Worm (Caenorhabditis elegans): ENCODE results near the gene msp-56.

msp-56 gene

ce11 chrIV:9852818-9853466 is 11.6 kb downstream of the msp-56 start:
- TF ChIP-seq W03F9.2 (tag; optimal IDR thresholded peaks at IDR 0.05) (no peak), dao-5 (tag; optimal IDR thresholded peaks at IDR 0.05) (no peak), him-1 (tag; optimal IDR thresholded peaks at IDR 0.05) (no peak)

- no peak for TF ChIP-seq him-1 (tag; optimal IDR thresholded peaks at IDR 0.05)
- TF ChIP-seq dao-5 (tag; optimal IDR thresholded peaks at IDR 0.05) = no peak
- no peak for TF ChIP-seq W03F9.2 (tag; optimal IDR thresholded peaks at IDR 0.05)
Observed at ce11 chrIV:9854952-9855351, 13.6 kb downstream of the msp-56 start.

ce11 chrIV:9855712-9856111 is 14.4 kb downstream of the msp-56 start, which contains the start of gene K07F5.12:
Gene K07F5.12, plus strand, starts transcription at chrIV:9856012.
- TF ChIP-seq him-1 (tag; optimal IDR thresholded peaks at IDR 0.05) (no peak), W03F9.2 (tag; optimal IDR thresholded peaks at IDR 0.05) (no peak), dao-5 (tag; optimal IDR thresholded peaks at IDR 0.05) (no peak)

- no peak for TF ChIP-seq dao-5 (tag; optimal IDR thresholded peaks at IDR 0.05)
- peak; percentile 75 for TF ChIP-seq W03F9.2 (tag; optimal IDR thresholded peaks at IDR 0.05)
Observed at ce11 chrIV:9857952-9858488, 16.7 kb downstream of the msp-56 start, which contains the start of gene npp-1. Gene npp-1, plus strand, starts transcription at chrIV:9858488.

- TF ChIP-seq W03F9.2 (tag; optimal IDR thresholded peaks at IDR 0.05) (no peak), dao-5 (tag; optimal IDR thresholded peaks at IDR 0.05) (no peak), him-1 (tag; optimal IDR thresholded peaks at IDR 0.05) (no peak)
Observed at ce11 chrIV:9858970-9859369, 17.6 kb downstream of the msp-56 start.

ce11 chrIV:9861921-9862320 is 20.6 kb downstream of the msp-56 start, which contains the start of gene K07F5.14:
Gene K07F5.14, plus strand, starts transcription at chrIV:9862221.
- TF ChIP-seq W03F9.2 (tag; optimal IDR thresholded peaks at IDR 0.05) (no peak), dao-5 (tag; optimal IDR thresholded peaks at IDR 0.05) (no peak), him-1 (tag; optimal IDR thresholded peaks at IDR 0.05) (no peak)

ce11 chrIV:9863817-9864216 is 22.5 kb downstream of the msp-56 start, which contains the start of gene K07F5.16:
Gene K07F5.16, plus strand, starts transcription at chrIV:9864117.
- TF ChIP-seq him-1 (tag; optimal IDR thresholded peaks at IDR 0.05) (no peak), dao-5 (tag; optimal IDR thresholded peaks at IDR 0.05) (no peak), W03F9.2 (tag; optimal IDR thresholded peaks at IDR 0.05) (no peak)

- no peak for TF ChIP-seq him-1 (tag; optimal IDR thresholded peaks at IDR 0.05)
- no peak for TF ChIP-seq W03F9.2 (tag; optimal IDR thresholded peaks at IDR 0.05)
- no peak for TF ChIP-seq dao-5 (tag; optimal IDR thresholded peaks at IDR 0.05)
Observed at ce11 chrIV:9864778-9865177, 23.4 kb downstream of the msp-56 start, which contains the start of the genes K07F5.15 and K07F5.22. Gene K07F5.15, plus strand, starts transcription at chrIV:9865078. Gene K07F5.22, plus strand, starts transcription at chrIV:9865078.

ce11 chrIV:9866865-9867264 is 25.5 kb downstream of the msp-56 start:
- TF ChIP-seq dao-5 (tag; optimal IDR thresholded peaks at IDR 0.05) (no peak), W03F9.2 (tag; optimal IDR thresholded peaks at IDR 0.05) (no peak), him-1 (tag; optimal IDR thresholded peaks at IDR 0.05) (no peak)

ce11 chrIV:9867915-9868314 is 26.6 kb downstream of the msp-56 start:
- TF ChIP-seq him-1 (tag; optimal IDR thresholded peaks at IDR 0.05) = no peak
- no peak for TF ChIP-seq W03F9.2 (tag; optimal IDR thresholded peaks at IDR 0.05)
- no peak for TF ChIP-seq dao-5 (tag; optimal IDR thresholded peaks at IDR 0.05)

ce11 chrIV:9869344-9869743 is 28.0 kb downstream of the msp-56 start:
- no peak for TF ChIP-seq him-1 (tag; optimal IDR thresholded peaks at IDR 0.05)
- no peak for TF ChIP-seq dao-5 (tag; optimal IDR thresholded peaks at IDR 0.05)
- TF ChIP-seq W03F9.2 (tag; optimal IDR thresholded peaks at IDR 0.05) = no peak

- TF ChIP-seq him-1 (tag; optimal IDR thresholded peaks at IDR 0.05) = no peak
- no peak for TF ChIP-seq W03F9.2 (tag; optimal IDR thresholded peaks at IDR 0.05)
- no peak for TF ChIP-seq dao-5 (tag; optimal IDR thresholded peaks at IDR 0.05)
Observed at ce11 chrIV:9872210-9872609, 30.9 kb downstream of the msp-56 start.

ce11 chrIV:9872786-9873185 is 31.4 kb downstream of the msp-56 start:
- TF ChIP-seq W03F9.2 (tag; optimal IDR thresholded peaks at IDR 0.05) (no peak), him-1 (tag; optimal IDR thresholded peaks at IDR 0.05) (no peak), dao-5 (tag; optimal IDR thresholded peaks at IDR 0.05) (no peak)

ce11 chrIV:9873837-9874236 is 32.5 kb downstream of the msp-56 start:
- TF ChIP-seq W03F9.2 (tag; optimal IDR thresholded peaks at IDR 0.05) (peak; percentile 30), him-1 (tag; optimal IDR thresholded peaks at IDR 0.05) (no peak), dao-5 (tag; optimal IDR thresholded peaks at IDR 0.05) (no peak)

Data from whole organism, L4/young adult.